Fruit fly (Drosophila melanogaster) ovary, adult (tissue): ENCODE data around the gene rump.

Source experiments
- CG17801 ChIP-seq: fragments of 200-800 bp; optimal IDR thresholded peaks from 2 replicates; lab custom pipeline; 2019; ENCODE audit warnings: missing biosample characterization, mild to moderate bottlenecking, missing genetic modification characterization, moderate library complexity; ENCODE audit not compliant: partially characterized antibody

Gene rump

dm6 chr3R:9510070-9510518 is at the start of gene rump:
Gene rump (minus strand): TSS chr3R:9510324.
- no peak for TF ChIP-seq CG17801 (GFP tag; lab: Kevin White, UChicago)

- TF ChIP-seq CG17801 (GFP tag; lab: Kevin White, UChicago), result peak; percentile 72
These were observed 49.4 kb upstream of the rump start, which contains the start of the genes AP-1mu and MBD-like for dm6 chr3R:9559413-9560014. Gene AP-1mu (minus strand): TSS chr3R:9559525. Gene MBD-like (plus strand): TSS chr3R:9559760.

- no peak for TF ChIP-seq CG17801 (GFP tag; lab: Kevin White, UChicago)
These were observed 45.3 kb upstream of the rump start, which contains the start of the genes CG9386 and BckdhA for dm6 chr3R:9555334-9555974. Gene CG9386 (minus strand): TSS chr3R:9555408. Gene BckdhA (plus strand): TSS chr3R:9555785.

DNA sequence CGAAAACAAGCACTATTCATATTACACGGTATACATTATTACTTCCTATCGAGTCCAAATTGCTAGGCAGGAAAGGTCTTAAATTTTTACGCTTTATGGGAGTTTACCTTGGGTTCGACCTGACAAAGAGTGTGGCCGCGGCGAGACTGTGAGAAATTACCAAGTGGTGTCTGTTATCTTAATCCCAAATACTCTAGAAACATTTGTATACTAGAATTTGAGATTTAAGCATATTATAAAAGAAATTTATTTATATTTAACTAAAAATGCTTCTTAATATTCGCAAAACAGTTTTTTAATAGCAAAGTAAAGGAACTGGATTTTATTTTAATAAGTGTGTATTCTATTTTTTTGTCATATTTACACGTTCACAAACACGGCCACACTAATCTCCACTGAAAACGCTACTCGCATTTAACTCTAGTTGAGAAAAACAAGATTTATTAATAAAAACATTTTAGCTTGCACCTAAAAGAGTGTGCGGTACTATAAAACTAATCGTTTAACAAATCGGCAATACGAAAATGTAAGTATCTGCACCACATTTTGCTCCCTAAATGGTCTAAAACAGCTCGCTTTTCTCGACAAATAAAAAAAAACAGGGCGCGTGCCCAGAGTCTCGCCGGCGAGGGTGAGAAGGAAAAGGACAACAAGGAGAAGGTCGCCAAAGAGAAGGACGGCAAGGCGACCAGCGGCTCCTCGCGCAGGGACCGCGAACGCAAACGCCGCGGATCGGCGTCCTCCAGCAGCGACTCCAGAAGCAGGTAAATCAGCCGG is 41.7 kb upstream of the rump start, which contains the start of the genes mura and RnpS1:
Gene mura (minus strand): TSS at position 148 of the 777 bp plus-strand sequence.
Gene RnpS1 (plus strand): TSS at position 376 of the 777 bp plus-strand sequence.
- TF ChIP-seq CG17801 (GFP tag; lab: Kevin White, UChicago), result no peak

DNA sequence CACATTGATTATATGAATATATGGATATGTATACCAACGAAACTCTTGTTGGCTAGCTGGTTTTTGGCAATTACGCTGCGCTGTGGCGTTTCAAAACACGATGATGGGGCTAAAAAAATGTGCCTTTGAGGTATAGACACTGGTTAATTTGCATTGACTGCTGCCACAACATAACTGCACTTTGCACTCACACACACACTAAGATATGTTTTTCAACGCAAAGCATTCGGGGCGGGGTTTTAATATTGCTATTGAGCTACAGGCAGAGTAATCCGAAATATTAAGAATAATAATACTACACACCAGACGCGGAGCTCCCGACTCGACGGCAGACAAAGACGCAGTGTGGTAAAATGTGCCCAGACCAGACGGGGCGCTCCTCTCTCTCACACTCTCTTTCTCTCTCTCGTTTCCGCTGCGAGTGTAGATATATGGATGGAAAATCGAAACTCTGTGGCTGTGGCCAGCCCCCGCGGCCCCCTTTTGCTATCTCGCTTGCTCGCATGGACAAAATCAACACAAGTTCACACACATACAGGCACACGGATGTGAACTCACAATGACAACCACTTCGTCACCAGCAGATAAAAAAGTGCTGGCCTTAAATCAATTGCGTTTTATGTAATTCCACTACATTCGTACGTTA is 41.0 kb upstream of the rump start:
- peak; percentile 43 for TF ChIP-seq CG17801 (GFP tag; lab: Kevin White, UChicago)

DNA sequence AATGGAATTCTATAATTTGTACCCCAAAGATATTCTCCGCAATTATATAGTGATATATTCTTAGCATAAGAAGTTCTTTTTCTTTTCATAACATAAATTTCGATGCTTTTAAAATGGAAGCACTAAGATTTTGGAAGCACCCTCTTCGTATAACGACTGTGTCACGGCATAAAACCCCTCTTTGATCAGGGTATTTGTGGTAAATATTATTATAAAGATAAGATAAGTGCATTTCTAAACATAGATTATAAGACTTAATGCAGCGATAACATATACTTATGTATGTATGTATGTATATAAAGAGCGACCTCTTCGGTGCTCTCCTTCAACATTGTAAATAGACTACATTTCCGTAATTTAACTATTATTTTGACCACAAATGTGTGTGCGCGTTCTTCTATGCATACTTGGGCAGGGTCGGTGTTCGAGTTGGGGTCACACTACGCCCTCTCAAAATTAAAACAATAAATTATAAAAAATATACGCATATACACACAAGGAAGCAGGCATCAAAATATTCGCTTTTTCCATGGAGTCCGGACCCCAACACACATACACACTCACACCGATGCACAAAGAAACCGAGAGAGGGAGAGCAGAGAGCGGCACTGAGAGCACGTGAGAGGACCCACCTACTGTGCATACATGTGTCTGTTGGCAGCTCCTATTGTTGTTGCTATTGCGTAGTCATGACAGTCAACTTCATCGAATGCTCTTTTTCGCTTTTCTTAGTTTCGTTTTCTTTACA is 40.3 kb upstream of the rump start:
- no peak for TF ChIP-seq CG17801 (GFP tag; lab: Kevin White, UChicago)

dm6 chr3R:9548769-9549168 is 38.6 kb upstream of the rump start:
- TF ChIP-seq CG17801 (GFP tag; lab: Kevin White, UChicago), result no peak

DNA sequence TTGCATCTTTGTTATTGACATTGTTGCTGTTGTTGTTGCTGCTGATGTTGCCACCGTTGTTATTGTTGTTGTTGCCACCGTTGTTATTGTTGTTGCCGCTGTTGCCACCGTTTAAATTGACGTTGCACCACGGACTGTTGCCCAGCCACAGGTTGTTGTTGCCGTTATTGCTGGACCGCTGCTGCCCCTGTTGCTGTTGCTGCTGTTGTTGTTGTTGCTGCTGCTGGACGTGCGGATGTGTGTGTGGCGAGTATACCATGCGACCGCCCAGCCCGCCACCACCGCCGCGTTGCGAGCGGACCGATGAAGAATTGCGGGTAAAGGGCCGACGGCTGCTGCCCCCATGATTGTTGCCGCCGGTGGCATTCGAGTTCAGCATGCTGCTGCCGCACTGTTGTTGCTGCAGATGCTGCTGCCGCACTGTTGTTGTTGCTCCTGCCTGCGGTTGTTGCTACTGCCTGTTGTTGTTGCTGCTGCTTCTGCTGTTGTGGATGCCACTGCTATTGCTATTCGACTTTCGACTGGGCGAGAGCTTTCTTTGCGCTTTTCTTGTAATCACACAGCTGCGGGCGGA is 36.8 kb upstream of the rump start:
- TF ChIP-seq CG17801 (GFP tag; lab: Kevin White, UChicago), result no peak

- no peak for TF ChIP-seq CG17801 (GFP tag; lab: Kevin White, UChicago)
These were observed 33.5 kb upstream of the rump start for dm6 chr3R:9543495-9544180.

DNA sequence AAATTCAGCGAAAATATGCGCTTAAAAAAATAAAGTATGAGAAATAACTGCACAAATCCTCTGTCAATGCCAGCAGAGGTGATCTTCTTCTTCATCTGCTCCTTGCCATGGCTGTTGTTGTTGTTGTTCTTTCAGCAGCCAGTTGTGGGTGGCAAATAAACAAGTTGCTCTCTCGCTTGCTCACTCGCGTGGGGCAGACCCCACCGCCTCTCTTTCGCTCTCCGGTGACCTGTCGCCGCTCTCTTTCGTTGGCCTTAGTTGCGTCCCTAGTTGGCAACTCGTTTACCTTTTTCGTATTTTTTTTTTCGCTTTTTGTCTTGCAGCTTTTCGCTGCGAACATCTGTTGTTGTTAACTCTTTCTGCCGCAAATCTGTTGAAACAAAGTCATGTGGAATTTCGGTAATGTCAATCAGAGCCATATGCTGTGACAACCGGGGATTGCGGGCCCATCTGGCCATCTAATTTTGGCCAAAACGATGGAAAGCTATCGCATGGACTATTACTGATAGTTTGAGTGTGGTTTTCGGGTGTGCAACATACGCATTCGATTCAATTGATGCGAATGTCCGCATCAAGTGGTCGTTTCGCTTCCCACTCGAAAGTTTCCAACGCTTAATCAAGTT is 24.6 kb upstream of the rump start:
- TF ChIP-seq CG17801 (GFP tag; lab: Kevin White, UChicago), result no peak

DNA sequence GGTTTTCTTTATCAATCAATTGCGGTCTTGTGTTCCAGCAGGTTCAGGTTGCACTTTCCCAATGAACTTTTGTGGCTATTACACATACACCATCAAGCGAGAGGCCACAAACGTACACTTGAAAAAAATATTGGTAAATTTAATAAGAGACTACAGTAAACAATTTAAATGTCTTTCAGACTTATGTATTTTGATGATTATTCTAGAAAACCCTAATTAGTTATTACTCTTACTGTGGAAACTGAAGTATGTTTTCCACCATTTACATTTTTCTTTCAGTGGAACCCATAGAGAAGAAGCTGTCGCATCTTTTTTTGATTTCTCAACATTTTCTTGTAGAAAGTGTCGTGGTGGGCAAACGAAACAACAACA is 24.0 kb upstream of the rump start:
- TF ChIP-seq CG17801 (GFP tag; lab: Kevin White, UChicago), result peak; percentile 72

DNA sequence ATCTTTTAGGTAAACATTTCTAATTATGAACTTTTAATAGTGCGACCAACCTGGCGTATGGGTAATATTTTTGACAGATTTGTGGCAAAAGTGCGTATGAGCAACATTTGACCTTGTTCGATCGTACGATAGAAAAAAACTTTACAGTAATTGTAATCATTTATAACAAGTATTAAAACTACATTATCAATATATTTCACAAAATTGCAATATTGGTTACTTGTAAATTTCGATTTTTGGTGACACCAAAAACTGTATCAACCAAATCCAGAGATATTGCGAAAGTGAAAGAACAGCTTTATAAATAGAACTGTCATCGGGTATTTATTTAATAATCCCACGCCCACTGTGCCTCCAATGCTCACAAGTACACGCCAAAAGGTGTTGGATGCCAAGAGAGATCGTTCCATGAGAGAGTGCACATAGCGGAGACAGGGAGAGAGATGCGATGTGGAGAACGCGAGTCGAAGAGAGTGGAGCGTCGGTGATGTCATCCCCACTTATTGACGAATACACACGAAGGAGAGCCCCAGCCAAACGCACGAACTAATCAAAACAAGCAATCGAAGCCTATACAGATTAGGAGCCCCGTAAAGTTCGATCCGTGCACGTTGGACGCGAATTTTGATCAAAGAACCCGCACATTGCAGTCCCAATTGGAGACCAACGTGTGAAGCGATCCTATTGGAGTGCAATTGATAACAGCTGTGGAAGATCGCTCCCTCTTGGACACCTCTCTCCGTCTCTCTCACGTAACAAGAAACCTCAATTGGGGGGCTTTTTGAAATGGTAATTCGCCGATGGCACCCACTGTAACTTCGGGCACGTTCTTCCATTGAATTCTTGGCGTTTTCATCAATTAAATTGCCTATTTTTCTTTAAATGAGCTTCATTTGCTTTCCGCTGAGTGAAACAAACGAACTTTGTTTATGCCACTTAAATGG is 23.3 kb upstream of the rump start:
- TF ChIP-seq CG17801 (GFP tag; lab: Kevin White, UChicago), result peak; percentile 77
